Worm (Caenorhabditis elegans): ENCODE data around the gene pqn-53.

ce11 chrV:12026878-12027477 is 38.2 kb downstream of the pqn-53 start:
- no peak for TF ChIP-seq ztf-29 (GFP tag; IDR thresholded peaks at IDR 0.05)
- no peak for TF ChIP-seq ref-1 (GFP tag; conservative IDR thresholded peaks at IDR 0.05)
- no peak for TF ChIP-seq med-1 (GFP tag; optimal IDR thresholded peaks at IDR 0.05; ENCODE audit: insufficient read depth)
- TF ChIP-seq flt-1 (GFP tag; IDR thresholded peaks at IDR 0.05) = no peak
- no peak for TF ChIP-seq T22C8.4 (GFP tag; IDR thresholded peaks at IDR 0.05)
- no peak for TF ChIP-seq tab-1 (GFP tag; IDR thresholded peaks at IDR 0.05)
